Worm (Caenorhabditis elegans) whole organism, L2 larva: Measurements from ENCODE around the gene F20B10.3.

Source experiments
- Y55F3AM.14 ChIP-seq: fragments of 200-800 bp; sonication (Bioruptor generic); optimal IDR thresholded peaks from 2 replicates; lab custom pipeline; 2018; ENCODE audit warnings: mild to moderate bottlenecking, missing genetic modification characterization, missing compliant biosample characterization
- aly-2 ChIP-seq: fragments of 150-350 bp; optimal IDR thresholded peaks from 2 replicates; lab custom pipeline; 2014; ENCODE audit warnings: missing biosample characterization, missing genetic modification characterization
- ama-1 ChIP-seq: fragments of 150-350 bp; optimal IDR thresholded peaks from 2 replicates; lab custom pipeline; 2018; ENCODE audit warnings: inconsistent platforms
- ceh-16 ChIP-seq: fragments of 150-350 bp; optimal IDR thresholded peaks from 2 replicates; lab custom pipeline; 2014; ENCODE audit warnings: missing biosample characterization, missing genetic modification characterization
- dmd-4 ChIP-seq: sonication (generic microtip); optimal IDR thresholded peaks from 2 replicates; lab custom pipeline; 2017; ENCODE audit warnings: missing biosample characterization, missing genetic modification characterization
- elt-3 ChIP-seq: sonication (generic microtip); optimal IDR thresholded peaks from 2 replicates; lab custom pipeline; 2017; ENCODE audit warnings: missing biosample characterization, missing genetic modification characterization
- lsy-2 ChIP-seq, 2 experiments: fragments of 150-350 bp in 1 of 2; sonication (generic microtip) in 1 of 2; optimal IDR thresholded peaks; 2 replicates each; lab custom pipeline; 2014 to 2017; ENCODE audit warnings: missing biosample characterization in 2 of 2, missing genetic modification characterization in 2 of 2
- nhr-11 ChIP-seq: fragments of 150-350 bp; optimal IDR thresholded peaks from 2 replicates; lab custom pipeline; 2014; ENCODE audit warnings: missing biosample characterization, missing genetic modification characterization
- nhr-12 ChIP-seq: fragments of 150-350 bp; optimal IDR thresholded peaks from 2 replicates; lab custom pipeline; 2014; ENCODE audit warnings: missing biosample characterization, missing genetic modification characterization
- nhr-237 ChIP-seq: fragments of 150-350 bp; optimal IDR thresholded peaks from 2 replicates; lab custom pipeline; 2014; ENCODE audit warnings: missing biosample characterization, missing genetic modification characterization
- sma-9 ChIP-seq, 2 experiments: fragments of 150-350 bp in 1 of 2; sonication (generic microtip) in 1 of 2; optimal IDR thresholded peaks; 2 replicates each; lab custom pipeline; 2014 to 2016; ENCODE audit warnings: missing genetic modification characterization in 2 of 2, mild to moderate bottlenecking in 1 of 2, missing biosample characterization in 1 of 2, missing compliant biosample characterization in 1 of 2, missing genetic modification reagents in 1 of 2, moderate library complexity in 1 of 2

DNA sequence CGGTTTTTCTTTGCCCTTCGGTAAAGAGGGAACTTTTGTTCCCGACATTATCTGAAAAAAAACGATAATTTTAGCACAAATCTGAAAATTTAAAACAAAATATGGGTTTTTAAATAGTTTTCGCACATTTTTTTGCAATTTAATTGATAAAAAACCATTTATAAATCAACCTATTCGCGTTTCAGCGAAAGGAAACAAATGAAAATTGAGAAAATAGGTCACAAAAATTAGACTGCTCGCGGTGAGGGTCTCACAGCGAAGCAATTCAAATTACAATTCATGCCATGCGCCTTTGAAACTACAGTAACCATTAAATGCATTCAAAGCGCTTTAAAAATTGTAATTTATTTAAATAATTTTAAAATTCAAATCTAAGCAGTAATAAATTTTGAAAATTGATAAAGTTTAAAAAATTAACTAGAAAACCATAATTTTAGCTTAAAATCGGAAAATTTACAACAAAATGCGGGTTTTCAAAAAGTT lies 13.8 kb upstream of the F20B10.3 start, which contains the start of gene B0001.7:
- TF ChIP-seq dmd-4 (tag; lab: Kevin White, UChicago) (no peak), elt-3 (tag; lab: Kevin White, UChicago) (no peak), sma-9 (GFP tag; optimal IDR thresholded peaks at IDR 0.05; lab: Kevin White, UChicago) (no peak), sma-9 (tag; optimal IDR thresholded peaks at IDR 0.05; lab: Kevin White, UChicago) (no peak), aly-2 (no peak), nhr-12 (tag; lab: Kevin White, UChicago) (no peak), nhr-11 (tag; lab: Kevin White, UChicago) (no peak), lsy-2 (tag; optimal IDR thresholded peaks at IDR 0.05; lab: Kevin White, UChicago) (no peak), nhr-237 (no peak), ama-1 (lab: Kevin White, UChicago) (no peak), Y55F3AM.14 (GFP tag; lab: Kevin White, UChicago) (no peak), ceh-16 (tag; lab: Kevin White, UChicago) (no peak)
